Fruit fly (Drosophila melanogaster) Kc167 (cell line): ENCODE data around the gene bgm.

Experiments used
- Myc ChIP-seq: fragments of >200 bp; optimal IDR thresholded peaks from 2 replicates; lab custom pipeline; 2017; ENCODE audit warnings: missing external identifiers
- Sin3A ChIP-seq: fragments of >200 bp; optimal IDR thresholded peaks from 2 replicates; lab custom pipeline; 2018; ENCODE audit warnings: missing external identifiers
- h ChIP-seq: fragments of >200 bp; optimal IDR thresholded peaks from 3 replicates; lab custom pipeline; 2018; ENCODE audit warnings: missing external identifiers
- insv ChIP-seq: fragments of >200 bp; optimal IDR thresholded peaks from 3 replicates; lab custom pipeline; 2018; ENCODE audit warnings: missing external identifiers
- psq ChIP-seq: fragments of >200 bp; optimal IDR thresholded peaks from 2 replicates; lab custom pipeline; 2017; ENCODE audit warnings: missing external identifiers
- ttk ChIP-seq: sonication (Bioruptor generic); optimal IDR thresholded peaks from 2 replicates; lab custom pipeline; 2017; ENCODE audit warnings: missing external identifiers

Gene bgm

dm6 chr2L:14012304-14013054, at the start of gene bgm:
Gene bgm (plus strand): TSS chr2L:14013004.
- TF ChIP-seq psq (lab: Kevin White, UChicago) (no peak), Sin3A (lab: Kevin White, UChicago) (no peak), h (lab: Kevin White, UChicago) (no peak), insv (lab: Kevin White, UChicago) (no peak), ttk (lab: Kevin White, UChicago) (no peak), Myc (lab: Kevin White, UChicago) (no peak)

- TF ChIP-seq ttk (lab: Kevin White, UChicago), result no peak
- no peak for TF ChIP-seq Myc (lab: Kevin White, UChicago)
- no peak for TF ChIP-seq h (lab: Kevin White, UChicago)
- no peak for TF ChIP-seq psq (lab: Kevin White, UChicago)
- no peak for TF ChIP-seq Sin3A (lab: Kevin White, UChicago)
- TF ChIP-seq insv (lab: Kevin White, UChicago), result no peak
Measured at dm6 chr2L:13963467-13964122, 49.2 kb upstream of the bgm start, which contains the start of gene NimB1. Gene NimB1 (plus strand): TSS chr2L:13963507.

- TF ChIP-seq ttk (lab: Kevin White, UChicago) (no peak), h (lab: Kevin White, UChicago) (no peak), Myc (lab: Kevin White, UChicago) (no peak), psq (lab: Kevin White, UChicago) (no peak), Sin3A (lab: Kevin White, UChicago) (no peak), insv (lab: Kevin White, UChicago) (no peak)
Measured at dm6 chr2L:13966732-13967316, 46.0 kb upstream of the bgm start, which contains the start of gene NimB2. Gene NimB2 (minus strand): TSS chr2L:13967018.

dm6 chr2L:13967846-13968350, 44.9 kb upstream of the bgm start, which contains the start of gene NimB3:
Gene NimB3 (minus strand): TSS chr2L:13967985.
- TF ChIP-seq Myc (lab: Kevin White, UChicago) (no peak), Sin3A (lab: Kevin White, UChicago) (no peak), psq (lab: Kevin White, UChicago) (no peak), h (lab: Kevin White, UChicago) (no peak), ttk (lab: Kevin White, UChicago) (no peak), insv (lab: Kevin White, UChicago) (no peak)

dm6 chr2L:13969876-13970275, 42.9 kb upstream of the bgm start, which contains the start of the genes NimB4 and NimB5:
Gene NimB4 (minus strand): TSS chr2L:13969976.
Gene NimB5 (plus strand): TSS chr2L:13970177.
- TF ChIP-seq insv (lab: Kevin White, UChicago) (no peak), Myc (lab: Kevin White, UChicago) (no peak), h (lab: Kevin White, UChicago) (no peak), Sin3A (lab: Kevin White, UChicago) (no peak), psq (lab: Kevin White, UChicago) (no peak), ttk (lab: Kevin White, UChicago) (no peak)

- TF ChIP-seq Sin3A (lab: Kevin White, UChicago), result no peak
Measured at dm6 chr2L:13972847-13973246, 40.0 kb upstream of the bgm start, which contains the start of gene He. Gene He (minus strand): TSS chr2L:13972947.

dm6 chr2L:13976669-13977068, 36.1 kb upstream of the bgm start, which contains the start of gene NimC1:
Gene NimC1 (minus strand): TSS chr2L:13976769.
- no peak for TF ChIP-seq insv (lab: Kevin White, UChicago)
- no peak for TF ChIP-seq ttk (lab: Kevin White, UChicago)
- no peak for TF ChIP-seq h (lab: Kevin White, UChicago)
- TF ChIP-seq Sin3A (lab: Kevin White, UChicago), result no peak
- no peak for TF ChIP-seq psq (lab: Kevin White, UChicago)
- TF ChIP-seq Myc (lab: Kevin White, UChicago), result no peak

dm6 chr2L:13977073-13977472, 35.7 kb upstream of the bgm start, which contains the start of gene Cyp28a5:
Gene Cyp28a5 (plus strand): TSS chr2L:13977302.
- TF ChIP-seq insv (lab: Kevin White, UChicago), result no peak
- TF ChIP-seq h (lab: Kevin White, UChicago), result no peak
- TF ChIP-seq Myc (lab: Kevin White, UChicago), result no peak
- TF ChIP-seq Sin3A (lab: Kevin White, UChicago), result no peak
- TF ChIP-seq ttk (lab: Kevin White, UChicago), result no peak
- TF ChIP-seq psq (lab: Kevin White, UChicago), result no peak

- no peak for TF ChIP-seq psq (lab: Kevin White, UChicago)
- no peak for TF ChIP-seq ttk (lab: Kevin White, UChicago)
- no peak for TF ChIP-seq h (lab: Kevin White, UChicago)
- no peak for TF ChIP-seq Myc (lab: Kevin White, UChicago)
- TF ChIP-seq insv (lab: Kevin White, UChicago), result no peak
- no peak for TF ChIP-seq Sin3A (lab: Kevin White, UChicago)
Measured at dm6 chr2L:13979826-13980225, 33.0 kb upstream of the bgm start, which contains the start of gene NimC2. Gene NimC2 (plus strand): TSS chr2L:13980126.

dm6 chr2L:13998952-13999351, 13.9 kb upstream of the bgm start:
- no peak for TF ChIP-seq psq (lab: Kevin White, UChicago)
- no peak for TF ChIP-seq insv (lab: Kevin White, UChicago)

- TF ChIP-seq psq (lab: Kevin White, UChicago) (no peak), Myc (lab: Kevin White, UChicago) (no peak), ttk (lab: Kevin White, UChicago) (no peak), h (lab: Kevin White, UChicago) (no peak), insv (lab: Kevin White, UChicago) (no peak), Sin3A (lab: Kevin White, UChicago) (no peak)
Measured at dm6 chr2L:14001078-14001477, 11.7 kb upstream of the bgm start, which contains the start of gene rk. Gene rk (minus strand): TSS chr2L:14001248.
